Fruit fly (Drosophila melanogaster): ENCODE data around the gene Cp18.

Cp18 gene

DNA sequence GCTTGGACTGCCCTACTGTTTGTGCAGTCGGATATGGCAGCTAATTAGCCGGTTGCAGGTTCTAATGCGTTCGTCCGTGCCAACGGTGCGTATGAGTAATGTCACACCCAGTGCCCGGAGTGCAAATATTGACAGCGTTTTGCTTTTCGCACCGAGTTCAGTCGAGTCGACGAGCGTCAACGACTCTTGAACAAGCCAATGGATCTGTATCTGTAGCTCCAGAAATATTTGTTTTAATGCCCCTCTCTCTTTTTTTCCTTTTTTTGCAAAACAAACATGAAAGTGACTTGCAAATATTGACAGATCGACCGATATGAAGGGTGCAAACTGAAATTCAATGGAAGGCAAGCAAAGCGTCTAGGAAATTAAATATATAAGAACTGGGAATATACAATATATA, 24.1 kb upstream of the Cp18 start (continued):
- peak; percentile 28 for TF ChIP-seq woc (GFP tag; optimal IDR thresholded peaks at IDR 0.05)
- TF ChIP-seq Dfd (GFP tag; optimal IDR thresholded peaks at IDR 0.05): no peak
- TF ChIP-seq HLH106 (tag; optimal IDR thresholded peaks at IDR 0.05): peak; percentile 65
- TF ChIP-seq tai (GFP tag; optimal IDR thresholded peaks at IDR 0.05): peak; percentile 91
- peak; percentile 68 for TF ChIP-seq ey (GFP tag; optimal IDR thresholded peaks at IDR 0.05)
- peak; percentile 93 for TF ChIP-seq dsf (GFP tag; optimal IDR thresholded peaks at IDR 0.05; ENCODE audit: borderline replicate concordance)
- no peak for TF ChIP-seq dl (GFP tag; optimal IDR thresholded peaks at IDR 0.05; ENCODE audit: insufficient read depth in 1 of 2, partially characterized antibody in 2 of 2)

DNA sequence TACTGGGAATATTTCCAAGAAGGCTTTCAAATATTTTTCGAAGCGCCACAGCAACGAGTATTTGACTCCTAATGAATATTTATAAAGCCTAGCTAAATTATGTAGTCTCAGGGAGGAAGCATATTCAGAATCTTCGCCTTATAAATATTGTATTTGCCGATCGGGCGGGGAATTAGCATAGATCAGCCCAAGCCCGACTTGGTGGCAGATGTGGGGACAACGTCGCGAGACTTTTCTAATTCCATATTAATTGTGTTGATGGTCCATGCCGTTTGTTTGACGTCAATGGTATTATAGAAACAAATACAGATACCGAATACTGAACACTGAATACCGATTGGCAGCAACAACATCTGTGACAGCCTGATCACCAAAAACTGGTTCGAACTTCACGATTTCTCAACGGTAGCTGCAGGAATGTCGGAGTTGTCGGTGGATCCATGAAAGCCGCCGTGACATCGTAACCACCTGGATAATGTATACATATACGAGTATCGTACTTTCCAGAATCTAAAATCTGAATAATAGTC, 22.8 kb upstream of the Cp18 start:
- TF ChIP-seq rgr (GFP tag; optimal IDR thresholded peaks at IDR 0.05) (no peak), h (GFP tag; optimal IDR thresholded peaks at IDR 0.05) (no peak), Hnf4 (GFP tag; optimal IDR thresholded peaks at IDR 0.05) (no peak), Hr78 (GFP tag; optimal IDR thresholded peaks at IDR 0.05) (no peak), dl (GFP tag; optimal IDR thresholded peaks at IDR 0.05; ENCODE audit: insufficient read depth in 1 of 2, partially characterized antibody in 2 of 2) (no peak), CG9705 (GFP tag; optimal IDR thresholded peaks at IDR 0.05) (no peak), brk (GFP tag; optimal IDR thresholded peaks at IDR 0.05) (no peak), Dif (GFP tag; optimal IDR thresholded peaks at IDR 0.05; ENCODE audit: partially characterized antibody) (no peak), Mio (GFP tag; optimal IDR thresholded peaks at IDR 0.05) (no peak), Rel (GFP tag; optimal IDR thresholded peaks at IDR 0.05) (no peak), Rel (tag; optimal IDR thresholded peaks at IDR 0.05) (no peak), tai (GFP tag; optimal IDR thresholded peaks at IDR 0.05) (no peak), OdsH (GFP tag; optimal IDR thresholded peaks at IDR 0.05) (no peak), Sp1 (GFP tag; optimal IDR thresholded peaks at IDR 0.05) (no peak), sv (GFP tag; optimal IDR thresholded peaks at IDR 0.05) (no peak), pan (optimal IDR thresholded peaks at IDR 0.05) (no peak), Myc (optimal IDR thresholded peaks at IDR 0.05) (no peak), Dfd (GFP tag; optimal IDR thresholded peaks at IDR 0.05) (no peak), woc (GFP tag; optimal IDR thresholded peaks at IDR 0.05) (no peak), Jra (GFP tag; optimal IDR thresholded peaks at IDR 0.05) (no peak), lola (GFP tag; optimal IDR thresholded peaks at IDR 0.05) (no peak)

DNA sequence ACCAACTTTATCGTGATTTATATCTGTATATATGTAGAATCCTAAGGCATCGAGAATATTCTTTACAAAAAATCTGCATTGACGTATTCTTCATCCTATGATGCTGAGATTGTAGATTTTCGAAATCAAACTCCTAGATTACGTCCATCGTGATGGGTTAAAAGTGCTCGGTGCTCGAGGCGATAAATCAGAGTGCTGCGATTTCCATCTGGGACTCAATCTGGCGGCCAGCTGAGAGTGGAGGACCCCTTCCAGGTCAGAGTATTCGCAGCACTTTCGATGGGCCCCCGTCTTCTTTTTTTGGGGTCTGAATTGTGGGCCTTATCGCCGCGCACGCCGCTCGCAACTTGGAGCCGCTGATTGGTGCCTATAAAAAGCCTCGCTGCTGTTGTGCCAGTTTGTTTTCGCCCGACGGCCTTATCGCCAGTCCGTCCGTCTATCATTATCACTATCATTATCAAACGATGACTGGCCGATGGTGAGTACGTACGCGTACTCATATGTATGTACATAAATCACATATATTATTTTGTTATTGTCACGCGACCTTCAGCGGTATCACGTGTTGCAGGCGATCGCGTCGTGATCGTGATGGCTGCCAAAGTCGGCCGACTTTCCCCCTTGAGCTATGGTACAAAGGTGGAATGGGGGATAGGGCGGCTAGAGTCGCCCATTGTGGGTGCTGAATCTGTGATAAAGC, 21.7 kb upstream of the Cp18 start:
- TF ChIP-seq Jra (GFP tag; optimal IDR thresholded peaks at IDR 0.05): peak; percentile 21
- TF ChIP-seq sage (GFP tag; optimal IDR thresholded peaks at IDR 0.05): no peak
- TF ChIP-seq Vsx2 (GFP tag; optimal IDR thresholded peaks at IDR 0.05; ENCODE audit: partially characterized antibody): no peak
- TF ChIP-seq Rel (GFP tag; optimal IDR thresholded peaks at IDR 0.05): no peak
- peak; percentile 63 for TF ChIP-seq Rel (tag; optimal IDR thresholded peaks at IDR 0.05)
- peak; percentile 11 for TF ChIP-seq Dif (GFP tag; optimal IDR thresholded peaks at IDR 0.05; ENCODE audit: partially characterized antibody)
- TF ChIP-seq Sp1 (GFP tag; optimal IDR thresholded peaks at IDR 0.05): no peak
- TF ChIP-seq Hnf4 (GFP tag; optimal IDR thresholded peaks at IDR 0.05): peak; percentile 24
- TF ChIP-seq CG9705 (GFP tag; optimal IDR thresholded peaks at IDR 0.05): no peak
- TF ChIP-seq rgr (GFP tag; optimal IDR thresholded peaks at IDR 0.05): peak; percentile 3
- no peak for TF ChIP-seq brk (GFP tag; optimal IDR thresholded peaks at IDR 0.05)
- TF ChIP-seq CrebA (GFP tag; optimal IDR thresholded peaks at IDR 0.05; ENCODE audit: borderline replicate concordance): peak; percentile 53
- no peak for TF ChIP-seq lola (GFP tag; optimal IDR thresholded peaks at IDR 0.05)
- peak; percentile 89 for TF ChIP-seq h (GFP tag; optimal IDR thresholded peaks at IDR 0.05)
- no peak for TF ChIP-seq OdsH (GFP tag; optimal IDR thresholded peaks at IDR 0.05)
- TF ChIP-seq Mio (GFP tag; optimal IDR thresholded peaks at IDR 0.05): no peak
- peak; percentile 5 for TF ChIP-seq Hr83 (GFP tag; optimal IDR thresholded peaks at IDR 0.05; ENCODE audit: poor library complexity, severe bottlenecking)
- TF ChIP-seq foxo (GFP tag; optimal IDR thresholded peaks at IDR 0.05): no peak
- no peak for TF ChIP-seq GATAd (GFP tag; optimal IDR thresholded peaks at IDR 0.05)
- TF ChIP-seq br (GFP tag; optimal IDR thresholded peaks at IDR 0.05): peak; percentile 5
- TF ChIP-seq usp (GFP tag; optimal IDR thresholded peaks at IDR 0.05): no peak
- TF ChIP-seq HLH106 (tag; optimal IDR thresholded peaks at IDR 0.05): no peak
- TF ChIP-seq Myc (optimal IDR thresholded peaks at IDR 0.05): no peak

DNA sequence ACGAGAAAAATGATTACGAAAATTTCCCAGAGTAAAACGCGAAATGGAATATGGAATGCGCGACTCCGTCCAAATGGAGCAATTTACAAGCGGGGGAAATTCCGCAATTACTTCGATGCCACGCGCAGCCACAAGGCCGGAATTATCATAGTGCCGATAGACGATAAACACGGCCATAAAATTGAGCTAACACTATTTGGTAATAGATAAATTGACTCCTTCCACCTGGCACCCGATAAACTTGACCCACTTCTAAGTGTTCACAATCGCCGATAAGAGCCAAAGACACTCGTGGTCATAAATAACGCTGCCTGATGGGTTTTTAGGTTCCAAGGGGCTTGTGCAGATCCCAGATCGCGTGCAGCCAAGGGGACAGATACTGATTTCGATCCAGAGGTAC, 19.5 kb upstream of the Cp18 start:
- TF ChIP-seq N (GFP tag; optimal IDR thresholded peaks at IDR 0.05) (no peak), CG9705 (GFP tag; optimal IDR thresholded peaks at IDR 0.05) (no peak), Dif (GFP tag; optimal IDR thresholded peaks at IDR 0.05; ENCODE audit: partially characterized antibody) (no peak), Vsx2 (GFP tag; optimal IDR thresholded peaks at IDR 0.05; ENCODE audit: partially characterized antibody) (no peak), rgr (GFP tag; optimal IDR thresholded peaks at IDR 0.05) (no peak), foxo (GFP tag; optimal IDR thresholded peaks at IDR 0.05) (no peak), Hr78 (GFP tag; optimal IDR thresholded peaks at IDR 0.05) (no peak), dsf (GFP tag; optimal IDR thresholded peaks at IDR 0.05; ENCODE audit: borderline replicate concordance) (no peak), Jra (GFP tag; optimal IDR thresholded peaks at IDR 0.05) (no peak), ey (GFP tag; optimal IDR thresholded peaks at IDR 0.05) (no peak), HLH106 (tag; optimal IDR thresholded peaks at IDR 0.05) (no peak), brk (GFP tag; optimal IDR thresholded peaks at IDR 0.05) (no peak), Rel (GFP tag; optimal IDR thresholded peaks at IDR 0.05) (no peak), Rel (tag; optimal IDR thresholded peaks at IDR 0.05) (no peak), Dfd (GFP tag; optimal IDR thresholded peaks at IDR 0.05) (no peak), sage (GFP tag; optimal IDR thresholded peaks at IDR 0.05) (no peak), pan (optimal IDR thresholded peaks at IDR 0.05) (no peak)

All from whole organism, wandering third instar larva.